Fruit fly (Drosophila melanogaster) whole organism, wandering third instar larva: ENCODE data around the gene CG46427.
"Not testable (repeated sequence)": the region's sequence is repeated elsewhere in the genome, so short reads cannot be mapped to it uniquely, and the experiment has no call there.

Experiments
- Hr78 ChIP-seq: fragments of >200 bp; optimal IDR thresholded peaks from 2 replicates; lab custom pipeline; 2017; ENCODE audit warnings: missing biosample characterization, missing genetic modification characterization
- Myc ChIP-seq: fragments of >200 bp; optimal IDR thresholded peaks from 2 replicates; lab custom pipeline; 2017
- Rel ChIP-seq, 2 experiments: fragments of 200-800 bp; sonication (Bioruptor generic) in 1 of 2; optimal IDR thresholded peaks; 2 replicates in 1 of 2; 3 replicates in 1 of 2; lab custom pipeline; 2016 to 2019; ENCODE audit warnings: mild to moderate bottlenecking in 2 of 2, missing biosample characterization in 2 of 2, missing genetic modification characterization in 2 of 2, moderate library complexity in 1 of 2
- brk ChIP-seq: fragments of 200-800 bp; sonication (Bioruptor generic); optimal IDR thresholded peaks from 2 replicates; lab custom pipeline; 2016; ENCODE audit warnings: missing biosample characterization, mild to moderate bottlenecking, missing genetic modification characterization
- ey ChIP-seq: fragments of 200-800 bp; sonication (Bioruptor generic); optimal IDR thresholded peaks from 2 replicates; lab custom pipeline; 2016; ENCODE audit warnings: missing biosample characterization, missing genetic modification characterization

dm6 chr3R:12465198-12465597, 26.3 kb upstream of the CG46427 start, which contains the start of gene CG5608:
- not testable (repeated sequence) for TF ChIP-seq ey (GFP tag; lab: Kevin White, UChicago); brk (GFP tag; lab: Kevin White, UChicago); Rel (GFP tag; optimal IDR thresholded peaks at IDR 0.05; lab: Kevin White, UChicago); Rel (tag; optimal IDR thresholded peaks at IDR 0.05; lab: Kevin White, UChicago); Myc; Hr78
